Worm (Caenorhabditis elegans): ENCODE results near the gene T13C5.6.

DNA sequence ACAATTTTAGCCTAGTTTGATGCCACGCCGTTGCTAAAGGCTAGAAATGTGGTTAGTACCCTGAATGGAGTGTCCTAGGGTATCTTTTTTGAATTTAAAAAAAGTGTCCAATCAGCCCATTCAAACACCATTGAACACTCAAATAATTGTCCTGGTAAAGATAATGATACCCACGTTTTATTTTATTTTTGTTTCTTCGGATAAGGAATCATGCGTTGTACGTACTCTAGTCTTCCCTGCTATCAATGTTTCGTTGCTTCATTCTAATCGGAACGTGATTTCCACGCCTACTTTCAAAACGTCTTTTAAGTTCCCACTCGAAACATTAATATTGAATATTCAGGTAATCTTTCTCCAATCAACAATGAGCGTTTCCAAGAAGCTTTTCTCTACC is 33.1 kb upstream of the T13C5.6 start, which contains the start of gene got-2.2:
- TF ChIP-seq unc-62 (GFP tag; optimal IDR thresholded peaks at IDR 0.05) (no peak), nhr-28 (tag; optimal IDR thresholded peaks at IDR 0.05) (no peak), pha-4 (tag; optimal IDR thresholded peaks at IDR 0.05) (no peak), nhr-12 (tag; optimal IDR thresholded peaks at IDR 0.05) (no peak), unc-120 (tag; optimal IDR thresholded peaks at IDR 0.05; ENCODE audit: poor library complexity, severe bottlenecking) (no peak), snpc-4 (tag; optimal IDR thresholded peaks at IDR 0.05) (no peak), lsy-2 (tag; optimal IDR thresholded peaks at IDR 0.05) (no peak), ceh-43 (GFP tag; optimal IDR thresholded peaks at IDR 0.05) (no peak), nhr-76 (tag; optimal IDR thresholded peaks at IDR 0.05) (no peak), lin-13 (tag; optimal IDR thresholded peaks at IDR 0.05) (no peak)
